Worm (Caenorhabditis elegans) whole organism, young adult: ENCODE measurements around the gene F23D12.1.
"Not testable (repeated sequence)": the region's sequence is repeated elsewhere in the genome, so short reads cannot be mapped to it uniquely, and the experiment has no call there.

ENCODE experiments used
- B0261.1 ChIP-seq: sonication (generic microtip); optimal IDR thresholded peaks from 2 replicates; lab custom pipeline; 2016; ENCODE audit warnings: mild to moderate bottlenecking, missing genetic modification characterization, moderate library complexity, missing compliant biosample characterization
- F57A8.1 ChIP-seq: fragments of 200-800 bp; sonication (Bioruptor generic); optimal IDR thresholded peaks from 2 replicates; lab custom pipeline; 2018; ENCODE audit warnings: mild to moderate bottlenecking, missing genetic modification characterization, moderate library complexity, missing compliant biosample characterization
- F57C9.4 ChIP-seq: sonication (generic microtip); optimal IDR thresholded peaks from 2 replicates; lab custom pipeline; 2017; ENCODE audit warnings: mild to moderate bottlenecking, missing genetic modification characterization, missing compliant biosample characterization
- T26A5.8 ChIP-seq: sonication (generic microtip); optimal IDR thresholded peaks from 2 replicates; lab custom pipeline; 2016; ENCODE audit warnings: missing genetic modification characterization, missing compliant biosample characterization
- atf-7 ChIP-seq: sonication (generic microtip); optimal IDR thresholded peaks from 2 replicates; lab custom pipeline; 2017; ENCODE audit warnings: mild to moderate bottlenecking, missing genetic modification characterization, missing compliant biosample characterization
- lin-40 ChIP-seq: sonication (generic microtip); optimal IDR thresholded peaks from 2 replicates; lab custom pipeline; 2016; ENCODE audit warnings: missing genetic modification characterization, mild to moderate bottlenecking, missing compliant biosample characterization, missing genotype, missing genetic modification reagents
- nfya-1 ChIP-seq: sonication (generic microtip); optimal IDR thresholded peaks from 2 replicates; lab custom pipeline; 2017; ENCODE audit warnings: antibody characterized with exemption, missing compliant biosample characterization, missing genetic modification characterization, borderline replicate concordance; ENCODE audit not compliant: insufficient read depth
- rcor-1 ChIP-seq: fragments of 200-800 bp; sonication (Bioruptor generic); IDR thresholded peaks from 2 replicates; pipeline ENCODE4 v1.3.6; 2022; ENCODE audit warnings: missing genetic modification reagents, missing genetic modification characterization, missing compliant biosample characterization
- unc-62 ChIP-seq: fragments of 150-350 bp; optimal IDR thresholded peaks from 2 replicates; lab custom pipeline; 2014; ENCODE audit warnings: missing biosample characterization, missing genetic modification reagents, missing genetic modification characterization

DNA sequence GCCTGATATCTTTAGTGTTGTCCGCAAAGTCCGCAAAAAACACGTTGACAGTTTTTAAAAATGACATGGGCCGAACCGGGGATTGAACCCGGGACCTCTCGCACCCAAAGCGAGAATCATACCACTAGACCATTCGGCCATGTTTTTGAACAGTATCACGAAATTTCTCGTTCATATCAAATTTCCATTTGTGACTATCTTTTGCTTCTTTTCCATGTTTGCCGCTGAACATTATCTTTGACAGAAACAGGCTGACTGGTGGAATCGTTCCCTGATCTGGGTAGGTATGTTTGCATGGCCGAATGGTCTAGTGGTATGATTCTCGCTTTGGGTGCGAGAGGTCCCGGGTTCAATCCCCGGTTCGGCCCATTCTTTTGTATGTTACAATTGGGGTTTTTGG is 9.9 kb upstream of the F23D12.1 start:
- not testable (repeated sequence) for TF ChIP-seq F57A8.1 (GFP tag; lab: Kevin White, UChicago); F57C9.4 (tag; lab: Kevin White, UChicago); T26A5.8 (tag; lab: Kevin White, UChicago); unc-62 (GFP tag; lab: Kevin White, UChicago); nfya-1 (tag; lab: Kevin White, UChicago)
- peak; percentile 49; the same call in 1 of the 2 replicates for TF ChIP-seq rcor-1 (GFP tag; lab: Robert Waterston, UW)
- peak; percentile 25 for TF ChIP-seq atf-7 (tag; lab: Kevin White, UChicago)
- TF ChIP-seq B0261.1 (tag; lab: Kevin White, UChicago), result peak; percentile 80
- peak; percentile 79 for TF ChIP-seq lin-40 (tag; lab: Kevin White, UChicago)
